Worm (Caenorhabditis elegans): Measurements from ENCODE around the gene W06H8.2.

ce11 chrV:6212566-6212965 is 6.0 kb downstream of the W06H8.2 start:
- TF ChIP-seq lin-13 (tag; optimal IDR thresholded peaks at IDR 0.05) (no peak), nhr-76 (tag; optimal IDR thresholded peaks at IDR 0.05) (no peak), elt-1 (tag; optimal IDR thresholded peaks at IDR 0.05; ENCODE audit: borderline replicate concordance, insufficient read depth) (no peak), ztf-11 (tag; optimal IDR thresholded peaks at IDR 0.05) (no peak), mep-1 (tag; optimal IDR thresholded peaks at IDR 0.05) (no peak), pha-4 (tag; optimal IDR thresholded peaks at IDR 0.05) (no peak), unc-39 (tag; optimal IDR thresholded peaks at IDR 0.05) (no peak), mls-2 (tag; optimal IDR thresholded peaks at IDR 0.05) (no peak), elt-3 (tag; optimal IDR thresholded peaks at IDR 0.05) (no peak)
